Worm (Caenorhabditis elegans): Measurements from ENCODE around the gene nlp-3.

nlp-3 gene

DNA sequence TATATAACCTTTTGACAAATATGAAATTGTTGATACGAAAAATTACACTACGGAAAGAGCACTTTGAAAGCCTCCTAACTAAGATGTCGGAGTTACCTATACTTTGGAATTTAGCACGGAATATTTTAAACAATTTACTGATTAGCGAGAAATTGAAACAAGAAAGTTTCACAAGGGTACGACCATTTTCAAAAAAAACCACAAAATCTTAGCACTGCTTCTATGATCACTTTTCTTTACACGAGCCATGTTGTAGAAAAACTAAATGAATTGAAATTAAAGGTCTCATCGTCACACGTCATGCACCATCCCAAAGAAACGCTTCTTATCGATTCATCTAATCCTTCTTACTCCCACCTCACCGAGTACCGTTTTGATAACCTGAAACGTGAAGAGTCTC lies 43.4 kb downstream of the nlp-3 start, which contains the start of gene F09A5.2:
Gene F09A5.2 (plus strand): TSS at position 301 of the 400 bp plus-strand sequence.
- no peak for TF ChIP-seq gei-17 (GFP tag; optimal IDR thresholded peaks at IDR 0.05)
- TF ChIP-seq dox-1 (GFP tag; IDR thresholded peaks at IDR 0.05): no peak
- TF ChIP-seq B0019.2 (GFP tag; conservative IDR thresholded peaks at IDR 0.05): no peak
- TF ChIP-seq tbp1 (GFP tag; optimal IDR thresholded peaks at IDR 0.05): no peak
- no peak for TF ChIP-seq madf-8 (GFP tag; conservative IDR thresholded peaks at IDR 0.05)
- no peak for TF ChIP-seq zfh-2 (GFP tag; conservative IDR thresholded peaks at IDR 0.05)
- no peak for TF ChIP-seq K12H6.12 (tag; optimal IDR thresholded peaks at IDR 0.05)
- no peak for TF ChIP-seq hsf-1 (GFP tag; IDR thresholded peaks at IDR 0.05)
- TF ChIP-seq attf-3 (GFP tag; conservative IDR thresholded peaks at IDR 0.05): no peak
- TF ChIP-seq mcd-1 (GFP tag; IDR thresholded peaks at IDR 0.05): no peak
- TF ChIP-seq nfyb-1 (GFP tag; IDR thresholded peaks at IDR 0.05): no peak
- TF ChIP-seq madf-6 (GFP tag; IDR thresholded peaks at IDR 0.05): no peak
- no peak for TF ChIP-seq madf-10 (tag; optimal IDR thresholded peaks at IDR 0.05)
- TF ChIP-seq cebp-2 (GFP tag; IDR thresholded peaks at IDR 0.05): no peak
- TF ChIP-seq mxl-1 (tag; optimal IDR thresholded peaks at IDR 0.05): no peak
- TF ChIP-seq sptf-2 (GFP tag; optimal IDR thresholded peaks at IDR 0.05): no peak
- no peak for TF ChIP-seq ztf-26 (tag; optimal IDR thresholded peaks at IDR 0.05)
- no peak for TF ChIP-seq B0336.3 (GFP tag; IDR thresholded peaks at IDR 0.05)

DNA sequence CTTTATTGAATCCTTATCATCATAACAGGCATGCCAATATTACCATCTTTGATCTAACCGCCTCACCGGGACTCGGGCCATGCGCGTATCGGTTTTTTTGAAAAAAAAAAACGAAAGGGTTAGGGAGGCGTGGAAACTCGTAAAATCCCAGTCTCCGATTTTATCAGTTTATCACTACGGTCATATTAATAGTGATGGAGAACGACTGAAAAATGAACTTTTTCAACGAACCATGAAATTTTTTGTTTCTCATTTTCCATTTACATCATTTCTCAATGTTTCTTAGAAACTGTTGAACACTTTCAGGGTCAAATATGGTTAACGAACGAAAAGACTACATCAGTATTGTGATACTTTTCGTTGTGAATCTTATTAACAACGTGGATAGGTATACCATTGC lies 48.3 kb downstream of the nlp-3 start, which contains the start of gene spin-3:
Gene spin-3 (plus strand): TSS at position 301 of the 400 bp plus-strand sequence.
- no peak for TF ChIP-seq lsl-1 (GFP tag; optimal IDR thresholded peaks at IDR 0.05)
- no peak for TF ChIP-seq madf-8 (GFP tag; conservative IDR thresholded peaks at IDR 0.05)
- no peak for TF ChIP-seq madf-3 (GFP tag; IDR thresholded peaks at IDR 0.05)
- TF ChIP-seq rec-8 (tag; optimal IDR thresholded peaks at IDR 0.05): no peak
- TF ChIP-seq him-1 (tag; optimal IDR thresholded peaks at IDR 0.05): no peak
- no peak for TF ChIP-seq ztf-18 (tag; optimal IDR thresholded peaks at IDR 0.05)
- TF ChIP-seq aptf-3 (GFP tag; IDR thresholded peaks at IDR 0.05): no peak
- TF ChIP-seq ccch-3 (GFP tag; optimal IDR thresholded peaks at IDR 0.05): no peak

All from whole organism, young adult.